Worm (Caenorhabditis elegans): ENCODE results near the gene C02F5.2.

DNA sequence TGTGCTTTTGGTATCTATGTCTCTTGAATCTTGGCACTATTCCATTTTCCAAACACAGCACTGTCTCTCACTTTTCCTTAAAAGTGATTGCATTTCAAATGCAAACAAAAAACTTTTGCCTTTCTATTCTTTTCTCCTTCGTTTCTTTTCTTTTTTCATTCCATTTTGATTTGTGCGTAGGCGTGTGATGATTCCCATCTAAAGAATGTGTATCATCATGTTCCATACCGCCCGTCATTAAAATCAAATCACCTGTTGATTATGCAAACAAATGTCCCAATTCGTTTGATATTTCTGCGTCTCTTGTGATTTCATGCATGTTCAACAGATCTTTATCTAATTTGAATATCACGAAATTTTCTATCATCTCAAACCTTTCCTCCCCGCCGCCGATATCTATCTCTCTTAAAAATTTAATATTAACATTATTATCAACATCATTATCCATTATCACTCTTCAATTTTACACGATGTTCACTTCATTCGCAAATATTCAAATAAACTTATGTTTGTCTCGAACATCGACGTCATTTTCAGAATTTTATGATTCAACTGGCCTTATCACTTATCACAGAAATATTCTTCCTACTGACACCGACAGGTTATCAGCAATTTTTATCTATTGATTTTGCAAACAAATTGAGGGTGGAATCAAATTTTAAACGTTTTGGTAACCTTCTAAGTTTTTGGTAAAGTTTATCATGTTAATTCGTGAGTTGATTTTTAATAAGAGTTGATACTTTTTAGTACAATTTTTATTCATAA is 42.0 kb downstream of the C02F5.2 start:
- TF ChIP-seq lin-11 (tag; optimal IDR thresholded peaks at IDR 0.05) (no peak), eyg-1 (tag; optimal IDR thresholded peaks at IDR 0.05) (no peak), rnt-1 (tag; optimal IDR thresholded peaks at IDR 0.05) (no peak), pha-4 (tag; optimal IDR thresholded peaks at IDR 0.05) (no peak), ref-2 (tag; optimal IDR thresholded peaks at IDR 0.05) (no peak), unc-55 (GFP tag; optimal IDR thresholded peaks at IDR 0.05) (no peak), pat-9 (tag; optimal IDR thresholded peaks at IDR 0.05) (no peak), ama-1 (optimal IDR thresholded peaks at IDR 0.05) (no peak), pqm-1 (tag; optimal IDR thresholded peaks at IDR 0.05) (no peak), dve-1 (tag; optimal IDR thresholded peaks at IDR 0.05) (no peak), ets-4 (tag; optimal IDR thresholded peaks at IDR 0.05) (no peak), unc-42 (tag; optimal IDR thresholded peaks at IDR 0.05) (no peak), K02D7.2 (tag; optimal IDR thresholded peaks at IDR 0.05) (no peak), hlh-15 (tag; optimal IDR thresholded peaks at IDR 0.05) (no peak)

All from whole organism, late embryonic.